Worm (Caenorhabditis elegans) whole organism, L2 larva: ENCODE measurements around the gene C04C3.14.
"Not testable (repeated sequence)": the region's sequence is repeated elsewhere in the genome, so short reads cannot be mapped to it uniquely, and the experiment has no call there.

Source experiments
- C34F6.9 ChIP-seq: fragments of 150-350 bp; optimal IDR thresholded peaks from 2 replicates; lab custom pipeline; 2014; ENCODE audit warnings: missing biosample characterization, missing genetic modification characterization
- F13H6.1 ChIP-seq: sonication (generic microtip); optimal IDR thresholded peaks from 2 replicates; lab custom pipeline; 2016; ENCODE audit warnings: missing genetic modification characterization, missing compliant biosample characterization
- Y55F3AM.14 ChIP-seq: fragments of 200-800 bp; sonication (Bioruptor generic); optimal IDR thresholded peaks from 2 replicates; lab custom pipeline; 2018; ENCODE audit warnings: mild to moderate bottlenecking, missing genetic modification characterization, missing compliant biosample characterization
- alr-1 ChIP-seq: fragments of 150-350 bp; optimal IDR thresholded peaks from 2 replicates; lab custom pipeline; 2014; ENCODE audit warnings: missing biosample characterization, missing genetic modification characterization
- aly-2 ChIP-seq: fragments of 150-350 bp; optimal IDR thresholded peaks from 2 replicates; lab custom pipeline; 2014; ENCODE audit warnings: missing biosample characterization, missing genetic modification characterization
- ama-1 ChIP-seq: fragments of 150-350 bp; optimal IDR thresholded peaks from 2 replicates; lab custom pipeline; 2018; ENCODE audit warnings: inconsistent platforms
- blmp-1 ChIP-seq: sonication (generic microtip); optimal IDR thresholded peaks from 2 replicates; lab custom pipeline; 2017; ENCODE audit warnings: missing genetic modification characterization, mild to moderate bottlenecking, missing compliant biosample characterization, antibody characterized with exemption, moderate library complexity; ENCODE audit not compliant: insufficient read depth
- ceh-82 ChIP-seq: fragments of 150-350 bp; optimal IDR thresholded peaks from 2 replicates; lab custom pipeline; 2014; ENCODE audit warnings: missing biosample characterization, missing genetic modification characterization
- crh-2 ChIP-seq: sonication (generic microtip); optimal IDR thresholded peaks from 2 replicates; lab custom pipeline; 2017; ENCODE audit warnings: missing biosample characterization, missing genetic modification characterization
- dmd-4 ChIP-seq: sonication (generic microtip); optimal IDR thresholded peaks from 2 replicates; lab custom pipeline; 2017; ENCODE audit warnings: missing biosample characterization, missing genetic modification characterization
- egl-27 ChIP-seq: sonication (generic microtip); optimal IDR thresholded peaks from 3 replicates; lab custom pipeline; 2017; ENCODE audit warnings: missing biosample characterization, missing genetic modification reagents, missing genetic modification characterization
- elt-1 ChIP-seq: fragments of 150-350 bp; optimal IDR thresholded peaks from 2 replicates; lab custom pipeline; 2014; ENCODE audit warnings: missing biosample characterization, missing genetic modification characterization
- elt-3 ChIP-seq: sonication (generic microtip); optimal IDR thresholded peaks from 2 replicates; lab custom pipeline; 2017; ENCODE audit warnings: missing biosample characterization, missing genetic modification characterization
- fos-1 ChIP-seq: fragments of 150-350 bp; optimal IDR thresholded peaks from 2 replicates; lab custom pipeline; 2014; ENCODE audit warnings: missing biosample characterization, missing genetic modification characterization
- gmeb-1 ChIP-seq: fragments of 150-350 bp; optimal IDR thresholded peaks from 2 replicates; lab custom pipeline; 2014; ENCODE audit warnings: missing biosample characterization, missing genetic modification characterization
- lin-11 ChIP-seq: fragments of 150-350 bp; sonication (generic microtip); optimal IDR thresholded peaks from 2 replicates; lab custom pipeline; 2014; ENCODE audit warnings: missing biosample characterization, missing genetic modification characterization, inconsistent platforms, mixed read lengths
- lin-13 ChIP-seq: fragments of 150-350 bp; optimal IDR thresholded peaks from 2 replicates; lab custom pipeline; 2014; ENCODE audit warnings: missing biosample characterization, missing genetic modification reagents, missing genetic modification characterization
- lsy-2 ChIP-seq, 2 experiments: fragments of 150-350 bp in 1 of 2; sonication (generic microtip) in 1 of 2; optimal IDR thresholded peaks; 2 replicates each; lab custom pipeline; 2014 to 2017; ENCODE audit warnings: missing biosample characterization in 2 of 2, missing genetic modification characterization in 2 of 2
- mab-5 ChIP-seq: fragments of 150-350 bp; optimal IDR thresholded peaks from 2 replicates; lab custom pipeline; 2014; ENCODE audit warnings: missing biosample characterization, missing genetic modification characterization
- mdl-1 ChIP-seq, 2 experiments: fragments of 150-350 bp in 1 of 2; sonication (generic microtip) in 1 of 2; optimal IDR thresholded peaks; 2 replicates each; lab custom pipeline; 2017; ENCODE audit warnings: missing biosample characterization in 2 of 2, missing genetic modification characterization in 2 of 2
- nhr-10 ChIP-seq: sonication (generic microtip); optimal IDR thresholded peaks from 2 replicates; lab custom pipeline; 2017; ENCODE audit warnings: missing biosample characterization, missing genetic modification characterization
- nhr-11 ChIP-seq: fragments of 150-350 bp; optimal IDR thresholded peaks from 2 replicates; lab custom pipeline; 2014; ENCODE audit warnings: missing biosample characterization, missing genetic modification characterization
- nhr-12 ChIP-seq: fragments of 150-350 bp; optimal IDR thresholded peaks from 2 replicates; lab custom pipeline; 2014; ENCODE audit warnings: missing biosample characterization, missing genetic modification characterization
- nhr-129 ChIP-seq: fragments of 150-350 bp; optimal IDR thresholded peaks from 2 replicates; lab custom pipeline; 2014; ENCODE audit warnings: missing biosample characterization, missing genetic modification characterization
- nhr-21 ChIP-seq: fragments of 150-350 bp; optimal IDR thresholded peaks from 2 replicates; lab custom pipeline; 2014; ENCODE audit warnings: missing biosample characterization, missing genetic modification characterization
- nhr-23 ChIP-seq: fragments of 150-350 bp; optimal IDR thresholded peaks from 2 replicates; lab custom pipeline; 2014; ENCODE audit warnings: missing biosample characterization, missing genetic modification reagents, missing genetic modification characterization
- nhr-237 ChIP-seq: fragments of 150-350 bp; optimal IDR thresholded peaks from 2 replicates; lab custom pipeline; 2014; ENCODE audit warnings: missing biosample characterization, missing genetic modification characterization
- nhr-6 ChIP-seq: fragments of 150-350 bp; optimal IDR thresholded peaks from 2 replicates; lab custom pipeline; 2014; ENCODE audit warnings: missing biosample characterization, missing genetic modification characterization
- nhr-77 ChIP-seq: fragments of 150-350 bp; optimal IDR thresholded peaks from 2 replicates; lab custom pipeline; 2014; ENCODE audit warnings: missing biosample characterization, missing genetic modification characterization
- peb-1 ChIP-seq: fragments of 150-350 bp; optimal IDR thresholded peaks from 2 replicates; lab custom pipeline; 2014; ENCODE audit warnings: missing biosample characterization, missing genetic modification characterization
- sem-4 ChIP-seq: fragments of 150-350 bp; optimal IDR thresholded peaks from 2 replicates; lab custom pipeline; 2014; ENCODE audit warnings: missing biosample characterization, missing genetic modification reagents, missing genetic modification characterization
- skn-1 ChIP-seq: sonication (generic microtip); optimal IDR thresholded peaks from 2 replicates; lab custom pipeline; 2017; ENCODE audit warnings: missing biosample characterization, missing genetic modification characterization
- sma-9 ChIP-seq, 2 experiments: fragments of 150-350 bp in 1 of 2; sonication (generic microtip) in 1 of 2; optimal IDR thresholded peaks; 2 replicates each; lab custom pipeline; 2014 to 2016; ENCODE audit warnings: missing genetic modification characterization in 2 of 2, mild to moderate bottlenecking in 1 of 2, missing biosample characterization in 1 of 2, missing compliant biosample characterization in 1 of 2, missing genetic modification reagents in 1 of 2, moderate library complexity in 1 of 2
- unc-55 ChIP-seq: fragments of 150-350 bp; sonication (generic microtip); optimal IDR thresholded peaks from 3 replicates; lab custom pipeline; 2014; ENCODE audit warnings: missing biosample characterization, missing genetic modification reagents, missing genetic modification characterization
- unc-62 ChIP-seq: fragments of 150-350 bp; optimal IDR thresholded peaks from 2 replicates; lab custom pipeline; 2014; ENCODE audit warnings: missing biosample characterization, missing genetic modification reagents, missing genetic modification characterization
- zag-1 ChIP-seq: fragments of 150-350 bp; optimal IDR thresholded peaks from 2 replicates; lab custom pipeline; 2014; ENCODE audit warnings: missing biosample characterization, missing genetic modification characterization
- ztf-11 ChIP-seq: sonication (generic microtip); optimal IDR thresholded peaks from 2 replicates; lab custom pipeline; 2017; ENCODE audit warnings: missing biosample characterization, missing genetic modification characterization

C04C3.14 gene

ce11 chrIV:3394066-3394465 is 1.6 kb upstream of the C04C3.14 start, which contains the start of gene C04C3.4:
Gene C04C3.4 (plus strand): TSS chrIV:3394366.
- TF ChIP-seq nhr-129; lsy-2 (tag; optimal IDR thresholded peaks at IDR 0.05; lab: Kevin White, UChicago); mab-5: not testable (repeated sequence)

- no peak for TF ChIP-seq ceh-82 (tag; lab: Kevin White, UChicago)
- no peak for TF ChIP-seq ztf-11 (tag; lab: Kevin White, UChicago)
- TF ChIP-seq crh-2 (tag; lab: Kevin White, UChicago), result no peak
- no peak for TF ChIP-seq ama-1 (lab: Kevin White, UChicago)
- no peak for TF ChIP-seq nhr-6
- no peak for TF ChIP-seq lin-13 (GFP tag; lab: Kevin White, UChicago)
- TF ChIP-seq nhr-21 (tag; lab: Kevin White, UChicago), result no peak
- TF ChIP-seq C34F6.9 (tag; lab: Kevin White, UChicago), result no peak
- no peak for TF ChIP-seq blmp-1
- no peak for TF ChIP-seq elt-1 (tag; lab: Kevin White, UChicago)
- TF ChIP-seq mab-5, result no peak
- no peak for TF ChIP-seq nhr-23 (tag; lab: Kevin White, UChicago)
- no peak for TF ChIP-seq elt-3
- no peak for TF ChIP-seq skn-1
- no peak for TF ChIP-seq nhr-12 (tag; lab: Kevin White, UChicago)
Measured at ce11 chrIV:3398078-3398477, 2.4 kb downstream of the C04C3.14 start.

- TF ChIP-seq lsy-2 (tag; optimal IDR thresholded peaks at IDR 0.05; lab: Kevin White, UChicago) (peak; percentile 78 to 95), nhr-21 (tag; lab: Kevin White, UChicago) (no peak), unc-55 (GFP tag; lab: Kevin White, UChicago) (peak; percentile 46), lin-11 (tag; lab: Kevin White, UChicago) (peak; percentile 24), nhr-6 (no peak), unc-62 (GFP tag; lab: Kevin White, UChicago) (no peak), gmeb-1 (tag; lab: Kevin White, UChicago) (peak; percentile 9), nhr-10 (tag; lab: Kevin White, UChicago) (no peak), Y55F3AM.14 (GFP tag; lab: Kevin White, UChicago) (no peak), egl-27 (tag; lab: Kevin White, UChicago) (no peak), mab-5 (no peak), ceh-82 (tag; lab: Kevin White, UChicago) (no peak), fos-1 (tag; lab: Kevin White, UChicago) (no peak), skn-1 (no peak), aly-2 (tag; lab: Kevin White, UChicago) (no peak), F13H6.1 (tag; lab: Kevin White, UChicago) (peak; percentile 20), blmp-1 (no peak), mdl-1 (tag; optimal IDR thresholded peaks at IDR 0.05; lab: Kevin White, UChicago) (no peak), ztf-11 (tag; lab: Kevin White, UChicago) (no peak), nhr-237 (no peak), ama-1 (lab: Kevin White, UChicago) (no peak), nhr-77 (tag; lab: Kevin White, UChicago) (no peak), alr-1 (tag; lab: Kevin White, UChicago) (no peak), elt-1 (tag; lab: Kevin White, UChicago) (no peak), nhr-11 (tag; lab: Kevin White, UChicago) (no peak), sma-9 (GFP tag; optimal IDR thresholded peaks at IDR 0.05; lab: Kevin White, UChicago) (no peak), sma-9 (tag; optimal IDR thresholded peaks at IDR 0.05; lab: Kevin White, UChicago) (no peak), nhr-129 (peak; percentile 19), zag-1 (tag; lab: Kevin White, UChicago) (no peak), elt-3 (no peak)
Measured at ce11 chrIV:3399015-3399722, 3.5 kb downstream of the C04C3.14 start, which contains the start of the genes dyf-3 and pdhb-1. Gene dyf-3 (minus strand): TSS chrIV:3399231. Gene pdhb-1 (plus strand): TSS chrIV:3399672.

ce11 chrIV:3400941-3401340 is 5.3 kb downstream of the C04C3.14 start:
- TF ChIP-seq alr-1 (tag; lab: Kevin White, UChicago) (no peak), sem-4 (tag; lab: Kevin White, UChicago) (no peak), nhr-77 (tag; lab: Kevin White, UChicago) (no peak), elt-1 (tag; lab: Kevin White, UChicago) (no peak), nhr-10 (tag; lab: Kevin White, UChicago) (no peak), dmd-4 (tag; lab: Kevin White, UChicago) (no peak), gmeb-1 (tag; lab: Kevin White, UChicago) (peak; percentile 21), fos-1 (tag; lab: Kevin White, UChicago) (peak; percentile 63), peb-1 (tag; lab: Kevin White, UChicago) (no peak), crh-2 (tag; lab: Kevin White, UChicago) (no peak)
